Worm (Caenorhabditis elegans): Measurements from ENCODE around the gene K10G9.2.

DNA sequence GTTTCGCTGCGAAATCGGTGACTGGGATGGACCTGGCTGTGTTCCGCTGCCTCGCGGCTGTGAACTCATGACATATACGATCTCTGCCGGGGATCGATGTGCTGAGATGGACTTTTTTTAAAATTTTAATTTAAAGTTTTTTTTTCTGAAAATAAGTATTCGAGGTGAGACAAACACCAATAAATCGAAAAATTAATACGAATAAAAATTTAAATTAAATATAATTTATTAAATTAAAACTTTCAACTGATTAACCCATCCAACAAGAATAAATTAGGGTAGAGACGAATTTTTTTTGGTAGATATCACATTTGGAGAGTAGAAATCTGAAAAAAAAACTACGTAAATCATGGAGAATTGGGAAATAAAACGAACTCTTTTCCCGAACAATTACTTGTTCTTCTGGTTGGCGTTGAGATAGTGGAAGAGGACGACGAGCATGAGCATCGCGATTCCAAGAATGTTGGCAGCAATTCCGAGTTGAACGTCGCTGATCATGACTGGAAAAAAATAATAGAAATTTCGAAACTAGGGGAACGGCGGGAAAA lies 32.4 kb downstream of the K10G9.2 start, which contains the start of the genes unc-50 and ostf-4:
- TF ChIP-seq blmp-1 (tag; optimal IDR thresholded peaks at IDR 0.05) (no peak), ztf-4 (tag; optimal IDR thresholded peaks at IDR 0.05) (no peak), ces-1 (GFP tag; optimal IDR thresholded peaks at IDR 0.05) (no peak), unc-86 (tag; optimal IDR thresholded peaks at IDR 0.05) (no peak), unc-62 (GFP tag; optimal IDR thresholded peaks at IDR 0.05) (no peak), nhr-77 (tag; optimal IDR thresholded peaks at IDR 0.05) (no peak), aly-2 (tag; optimal IDR thresholded peaks at IDR 0.05) (no peak), rnt-1 (tag; optimal IDR thresholded peaks at IDR 0.05) (no peak), lir-3 (tag; optimal IDR thresholded peaks at IDR 0.05; ENCODE audit: poor library complexity) (no peak), egl-27 (tag; optimal IDR thresholded peaks at IDR 0.05) (no peak)

Measured in whole organism, L1 larva.